Worm (Caenorhabditis elegans): Measurements from ENCODE around the gene C01B10.6.

ce11 chrIV:6595912-6596311 lies 44.1 kb upstream of the C01B10.6 start, which contains the start of gene F38A5.22:
- TF ChIP-seq pqm-1 (tag; optimal IDR thresholded peaks at IDR 0.05) (no peak), mep-1 (tag; optimal IDR thresholded peaks at IDR 0.05) (no peak), fos-1 (tag; optimal IDR thresholded peaks at IDR 0.05) (no peak), zag-1 (tag; optimal IDR thresholded peaks at IDR 0.05) (no peak), daf-8 (GFP tag; IDR thresholded peaks at IDR 0.05) (no peak), nhr-28 (tag; optimal IDR thresholded peaks at IDR 0.05) (no peak), lsy-2 (tag; optimal IDR thresholded peaks at IDR 0.05) (no peak)
